Worm (Caenorhabditis elegans): ENCODE data around the gene R02D5.6.

DNA sequence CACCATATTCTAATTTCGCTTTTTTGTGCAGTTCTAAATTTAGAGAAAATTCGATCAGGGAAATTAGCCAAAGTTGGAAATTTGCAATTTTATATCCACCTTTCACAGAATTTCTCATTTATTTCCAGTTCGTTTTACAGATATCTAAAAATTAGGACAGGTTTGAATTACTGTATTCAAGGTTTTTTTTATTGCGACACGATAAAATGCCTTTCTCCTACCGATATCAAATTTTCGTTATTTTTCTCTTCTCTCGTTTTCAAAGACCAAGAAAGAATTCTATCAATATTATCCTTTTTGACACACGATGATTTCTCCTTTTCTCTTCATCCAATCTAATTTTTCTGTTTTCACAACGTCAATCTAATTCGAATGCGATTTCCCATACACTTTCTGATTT lies 28.7 kb upstream of the R02D5.6 start, which contains the start of gene C53A5.13:
- TF ChIP-seq snpc-4 (tag; optimal IDR thresholded peaks at IDR 0.05) (no peak), blmp-1 (tag; optimal IDR thresholded peaks at IDR 0.05) (no peak), unc-120 (tag; optimal IDR thresholded peaks at IDR 0.05; ENCODE audit: poor library complexity, severe bottlenecking) (no peak), nhr-76 (tag; optimal IDR thresholded peaks at IDR 0.05) (no peak), ham-2 (GFP tag; optimal IDR thresholded peaks at IDR 0.05) (no peak), elt-1 (tag; optimal IDR thresholded peaks at IDR 0.05; ENCODE audit: borderline replicate concordance, insufficient read depth) (no peak), nhr-2 (tag; optimal IDR thresholded peaks at IDR 0.05) (no peak), ztf-11 (tag; optimal IDR thresholded peaks at IDR 0.05) (no peak), nhr-237 (tag; optimal IDR thresholded peaks at IDR 0.05) (no peak), unc-39 (tag; optimal IDR thresholded peaks at IDR 0.05) (no peak), sptf-1 (tag; optimal IDR thresholded peaks at IDR 0.05) (no peak), nhr-28 (tag; optimal IDR thresholded peaks at IDR 0.05) (no peak)
